Fruit fly (Drosophila melanogaster) whole organism: ENCODE data around the gene CG14877.

Experiments used
- CG8478 ChIP-seq: fragments of >200 bp; optimal IDR thresholded peaks from 2 replicates; lab custom pipeline; 2018; ENCODE audit warnings: inconsistent platforms
- Dll ChIP-seq: fragments of >200 bp; optimal IDR thresholded peaks from 2 replicates; lab custom pipeline; 2017
- EcR ChIP-seq, 2 experiments: fragments of >200 bp; optimal IDR thresholded peaks; 2 replicates each; lab custom pipeline; 2017; ENCODE audit warnings: missing biosample characterization in 2 of 2, missing genetic modification characterization in 2 of 2, missing genetic modification reagents in 2 of 2
- pan ChIP-seq: fragments of >200 bp; optimal IDR thresholded peaks from 2 replicates; lab custom pipeline; 2017
- psq ChIP-seq: fragments of >200 bp; optimal IDR thresholded peaks from 2 replicates; lab custom pipeline; 2017
- usp ChIP-seq: fragments of >200 bp; optimal IDR thresholded peaks from 2 replicates; lab custom pipeline; 2017; ENCODE audit warnings: missing biosample characterization, missing genetic modification characterization, mixed read lengths

Gene CG14877

DNA sequence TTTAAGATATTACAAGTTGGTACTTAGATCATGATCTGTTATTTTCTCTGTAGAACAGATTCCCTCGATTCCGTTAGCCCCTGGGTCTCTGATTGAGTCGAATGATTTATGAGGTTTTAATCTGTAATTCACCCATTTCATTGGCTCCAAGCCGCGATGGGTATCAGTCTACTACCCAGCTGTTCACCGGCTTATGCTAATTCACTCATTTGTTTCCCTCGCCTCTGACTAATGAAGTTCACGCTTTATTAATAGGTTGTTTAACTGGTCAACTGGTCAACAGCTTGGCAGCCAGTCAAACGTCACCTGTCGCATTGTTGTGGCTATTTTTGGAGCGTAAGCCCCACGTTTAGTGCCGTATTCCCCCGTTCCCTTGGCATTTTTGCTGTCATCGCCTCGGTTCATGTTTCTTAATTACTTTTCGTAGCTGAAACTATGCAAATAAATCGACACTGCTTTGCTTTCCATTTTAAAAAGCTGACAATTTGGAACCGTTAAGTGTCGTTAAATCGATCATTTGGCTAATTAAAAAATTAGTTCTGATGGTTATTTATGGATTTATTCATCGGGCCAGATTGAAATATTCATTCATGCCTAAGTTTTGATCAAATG, 22.9 kb downstream of the CG14877 start:
- TF ChIP-seq pan (lab: Kevin White, UChicago) = no peak
- no peak for TF ChIP-seq usp (GFP tag; lab: Kevin White, UChicago)
- no peak for TF ChIP-seq psq (lab: Kevin White, UChicago)
- TF ChIP-seq EcR (GFP tag; optimal IDR thresholded peaks at IDR 0.05; lab: Kevin White, UChicago) = no peak
- no peak for TF ChIP-seq Dll (lab: Kevin White, UChicago)
- no peak for TF ChIP-seq CG8478 (lab: Kevin White, UChicago)

DNA sequence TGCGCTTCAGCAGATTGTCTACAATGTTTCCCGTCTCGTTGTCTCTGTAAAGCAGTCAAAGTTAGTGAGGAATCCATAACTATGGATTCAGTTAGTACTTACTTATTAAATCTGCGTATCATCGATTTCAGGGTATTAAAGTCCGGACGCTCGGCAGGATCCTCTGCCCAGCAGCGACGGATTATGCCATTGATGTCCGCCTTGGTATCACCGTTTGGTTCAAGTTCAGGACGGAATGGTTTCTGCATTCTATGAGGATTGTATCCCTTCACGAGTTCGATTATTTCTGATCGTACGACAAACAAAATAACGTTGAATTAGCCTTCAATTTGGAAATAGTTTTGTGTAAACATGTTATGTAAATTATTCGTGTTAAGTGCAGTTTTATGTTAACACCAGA, 36.0 kb downstream of the CG14877 start, which contains the start of gene CG9632:
TSS of gene CG9632 (plus strand) at position 301 of the 400 bp plus-strand sequence.
- no peak for TF ChIP-seq pan (lab: Kevin White, UChicago)
- TF ChIP-seq Dll (lab: Kevin White, UChicago) = no peak
- no peak for TF ChIP-seq usp (GFP tag; lab: Kevin White, UChicago)
- TF ChIP-seq CG8478 (lab: Kevin White, UChicago) = no peak
- TF ChIP-seq EcR (GFP tag; optimal IDR thresholded peaks at IDR 0.05; lab: Kevin White, UChicago) = no peak
- TF ChIP-seq psq (lab: Kevin White, UChicago) = no peak

DNA sequence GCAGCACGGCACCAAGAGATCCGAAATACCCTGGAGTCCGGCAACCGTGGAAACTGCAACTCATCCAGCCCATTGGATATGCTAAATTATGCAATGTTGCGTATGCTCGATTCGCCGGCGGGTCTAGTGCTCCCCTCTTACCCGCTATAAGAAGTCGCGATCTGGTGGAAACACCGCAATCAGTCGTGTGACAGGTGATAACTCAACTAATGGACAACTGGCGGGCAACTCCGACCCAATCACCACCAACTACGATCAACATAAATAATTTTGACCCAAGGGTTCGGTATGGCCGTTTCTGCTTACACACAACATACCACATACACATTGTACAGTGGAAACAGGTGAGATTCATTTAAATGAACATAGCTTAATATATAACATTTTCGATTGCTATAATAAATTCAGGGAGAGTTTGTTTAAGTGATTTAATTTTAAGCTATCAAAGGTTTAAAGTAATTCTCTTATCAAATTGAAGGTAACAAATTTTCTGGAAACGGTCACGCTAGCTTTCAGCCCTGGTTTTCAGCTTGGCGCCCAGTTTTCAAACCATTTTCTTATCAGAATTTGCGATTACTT, 38.6 kb downstream of the CG14877 start, which contains the start of gene Hmt-1:
TSS of gene Hmt-1 (minus strand) at position 282 of the 579 bp plus-strand sequence.
- TF ChIP-seq Dll (lab: Kevin White, UChicago) (no peak), pan (lab: Kevin White, UChicago) (no peak), EcR (GFP tag; optimal IDR thresholded peaks at IDR 0.05; lab: Kevin White, UChicago) (no peak), CG8478 (lab: Kevin White, UChicago) (no peak), psq (lab: Kevin White, UChicago) (no peak), usp (GFP tag; lab: Kevin White, UChicago) (no peak)

- TF ChIP-seq usp (GFP tag; lab: Kevin White, UChicago) (no peak), CG8478 (lab: Kevin White, UChicago) (no peak), pan (lab: Kevin White, UChicago) (no peak), EcR (GFP tag; optimal IDR thresholded peaks at IDR 0.05; lab: Kevin White, UChicago) (no peak), Dll (lab: Kevin White, UChicago) (no peak), psq (lab: Kevin White, UChicago) (no peak)
Observed at dm6 chr3R:15853347-15853746, 42.5 kb downstream of the CG14877 start, which contains the start of gene cv-d. Gene cv-d (minus strand): TSS chr3R:15853581.

dm6 chr3R:15851912-15852311, 44.0 kb downstream of the CG14877 start:
- TF ChIP-seq pan (lab: Kevin White, UChicago) (no peak), EcR (GFP tag; optimal IDR thresholded peaks at IDR 0.05; lab: Kevin White, UChicago) (no peak), Dll (lab: Kevin White, UChicago) (no peak), psq (lab: Kevin White, UChicago) (no peak), usp (GFP tag; lab: Kevin White, UChicago) (no peak), CG8478 (lab: Kevin White, UChicago) (no peak)

DNA sequence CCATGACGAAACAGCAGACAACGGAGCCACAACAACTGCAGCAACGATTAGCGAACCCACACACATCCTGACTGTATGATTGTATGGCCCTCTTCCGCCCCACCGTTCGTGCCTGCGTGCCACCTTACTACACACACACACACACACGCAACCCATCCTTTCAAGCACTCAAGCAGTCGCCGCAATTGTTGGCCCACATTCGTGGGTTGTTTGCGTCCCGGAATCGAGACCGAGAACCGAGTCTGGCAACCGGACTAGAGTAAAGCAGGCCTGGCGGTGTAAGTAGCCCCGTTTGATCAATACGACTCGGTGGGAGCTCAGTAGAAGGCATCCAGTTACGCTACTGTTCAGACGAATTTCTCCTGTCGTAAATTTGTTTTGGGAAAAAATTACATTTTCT, 49.6 kb downstream of the CG14877 start, which contains the start of gene CG4546:
TSS of gene CG4546 (plus strand) at position 301 of the 400 bp plus-strand sequence.
- no peak for TF ChIP-seq usp (GFP tag; lab: Kevin White, UChicago)
- no peak for TF ChIP-seq pan (lab: Kevin White, UChicago)
- TF ChIP-seq psq (lab: Kevin White, UChicago) = no peak
- TF ChIP-seq Dll (lab: Kevin White, UChicago) = no peak
- TF ChIP-seq EcR (GFP tag; optimal IDR thresholded peaks at IDR 0.05; lab: Kevin White, UChicago) = no peak
- TF ChIP-seq CG8478 (lab: Kevin White, UChicago) = no peak

DNA sequence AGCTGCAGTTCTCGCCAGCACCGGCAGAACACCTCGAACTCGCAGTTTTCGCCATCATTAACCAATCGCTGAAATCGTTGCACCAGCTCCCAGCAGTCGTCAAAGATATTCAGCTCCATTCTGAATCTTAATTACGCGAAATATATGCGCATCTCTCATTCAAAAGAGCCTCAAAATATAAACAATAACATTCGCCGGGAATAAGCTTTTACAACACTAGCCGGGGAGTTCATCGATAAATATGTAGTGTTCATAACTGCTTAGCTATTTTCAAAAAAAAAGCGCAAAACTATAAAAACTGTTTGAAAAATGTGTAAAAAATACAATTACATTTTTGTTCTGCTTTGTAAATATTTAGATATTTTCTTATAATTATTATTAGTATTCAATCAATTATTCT, 56.6 kb downstream of the CG14877 start, which contains the start of gene Pbp45:
TSS of gene Pbp45 (minus strand) at position 222 of the 400 bp plus-strand sequence.
- no peak for TF ChIP-seq psq (lab: Kevin White, UChicago)
- no peak for TF ChIP-seq usp (GFP tag; lab: Kevin White, UChicago)
- no peak for TF ChIP-seq CG8478 (lab: Kevin White, UChicago)
- no peak for TF ChIP-seq pan (lab: Kevin White, UChicago)
- TF ChIP-seq EcR (GFP tag; optimal IDR thresholded peaks at IDR 0.05; lab: Kevin White, UChicago) = no peak
- no peak for TF ChIP-seq Dll (lab: Kevin White, UChicago)
